Worm (Caenorhabditis elegans) whole organism, young adult: Measurements from ENCODE around the gene C32B5.6.
"Not testable (repeated sequence)": the region's sequence is repeated elsewhere in the genome, so short reads cannot be mapped to it uniquely, and the experiment has no call there.

Experiments
- B0019.2 ChIP-seq: fragments of 200-800 bp; sonication (Bioruptor generic); conservative IDR thresholded peaks from 2 replicates; pipeline ENCODE4 v1.3.6; 2022; ENCODE audit warnings: missing genetic modification reagents, missing genetic modification characterization, missing compliant biosample characterization
- B0261.1 ChIP-seq: sonication (generic microtip); optimal IDR thresholded peaks from 2 replicates; lab custom pipeline; 2016; ENCODE audit warnings: mild to moderate bottlenecking, missing genetic modification characterization, moderate library complexity, missing compliant biosample characterization
- B0336.3 ChIP-seq: fragments of 200-800 bp; sonication (Bioruptor generic); IDR thresholded peaks from 2 replicates; pipeline ENCODE4 v1.3.6; 2022; ENCODE audit warnings: missing genetic modification characterization, missing compliant biosample characterization
- F37B4.10 ChIP-seq: fragments of 200-800 bp; sonication (Bioruptor generic); IDR thresholded peaks from 2 replicates; pipeline ENCODE4 v1.3.6; 2022; ENCODE audit warnings: missing genetic modification characterization, missing compliant biosample characterization
- K11D2.4 ChIP-seq: fragments of 200-800 bp; sonication (Bioruptor generic); IDR thresholded peaks from 2 replicates; pipeline ENCODE4 v1.3.6; 2022; ENCODE audit warnings: missing genetic modification reagents, missing genetic modification characterization, missing compliant biosample characterization
- Y53F4B.3 ChIP-seq: fragments of 200-800 bp; sonication (Bioruptor generic); IDR thresholded peaks from 2 replicates; pipeline ENCODE4 v1.3.6; 2022; ENCODE audit warnings: missing genetic modification reagents, missing genetic modification characterization, missing compliant biosample characterization
- Y67H2A.10 ChIP-seq: fragments of 200-800 bp; sonication (Bioruptor generic); conservative IDR thresholded peaks from 2 replicates; pipeline ENCODE4 v1.3.6; 2022; ENCODE audit warnings: missing genetic modification reagents, missing genetic modification characterization, missing compliant biosample characterization
- ZK185.1 ChIP-seq: sonication (generic microtip); optimal IDR thresholded peaks from 2 replicates; lab custom pipeline; 2016; ENCODE audit warnings: mild to moderate bottlenecking, missing genetic modification characterization, missing compliant biosample characterization; ENCODE audit not compliant: poor library complexity, severe bottlenecking
- aptf-2 ChIP-seq: fragments of 200-800 bp; sonication (Bioruptor generic); conservative IDR thresholded peaks from 2 replicates; pipeline ENCODE4 v1.3.6; 2022; ENCODE audit warnings: missing genetic modification reagents, missing genetic modification characterization, missing compliant biosample characterization
- atf-7 ChIP-seq: sonication (generic microtip); optimal IDR thresholded peaks from 2 replicates; lab custom pipeline; 2017; ENCODE audit warnings: mild to moderate bottlenecking, missing genetic modification characterization, missing compliant biosample characterization
- attf-3 ChIP-seq: fragments of 200-800 bp; sonication (Bioruptor generic); conservative IDR thresholded peaks from 2 replicates; pipeline ENCODE4 v1.3.6; 2022; ENCODE audit warnings: missing genetic modification reagents, missing genetic modification characterization, missing compliant biosample characterization
- bed-2 ChIP-seq: fragments of 200-800 bp; sonication (Bioruptor generic); IDR thresholded peaks from 2 replicates; pipeline ENCODE4 v1.3.6; 2022; ENCODE audit warnings: missing genetic modification reagents, missing genetic modification characterization, missing compliant biosample characterization
- ccch-3 ChIP-seq: fragments of 200-800 bp; sonication (Bioruptor generic); optimal IDR thresholded peaks from 2 replicates; lab custom pipeline; 2018; ENCODE audit warnings: mild to moderate bottlenecking, missing genetic modification characterization, missing compliant biosample characterization
- cebp-1 ChIP-seq, 2 experiments: fragments of 200-800 bp in 1 of 2; sonication (Bioruptor generic) in 1 of 2; sonication (generic microtip) in 1 of 2; IDR thresholded peaks in 1 of 2; optimal IDR thresholded peaks in 1 of 2; 2 replicates each; pipeline versions ENCODE4 v1.3.6 to Lab custom; 2017 to 2022; ENCODE audit warnings: missing compliant biosample characterization in 2 of 2, missing genetic modification characterization in 2 of 2, mild to moderate bottlenecking in 1 of 2, missing genetic modification reagents in 1 of 2, moderate library complexity in 1 of 2
- ceh-100 ChIP-seq: fragments of 200-800 bp; sonication (Bioruptor generic); IDR thresholded peaks from 2 replicates; pipeline ENCODE4 v1.3.6; 2022; ENCODE audit warnings: missing genetic modification reagents, missing genetic modification characterization, missing compliant biosample characterization
- ceh-91 ChIP-seq: fragments of 200-800 bp; sonication (Bioruptor generic); IDR thresholded peaks from 2 replicates; pipeline ENCODE4 v1.3.6; 2022; ENCODE audit warnings: missing genetic modification reagents, missing genetic modification characterization, missing compliant biosample characterization
- dpff-1 ChIP-seq: sonication (generic microtip); optimal IDR thresholded peaks from 2 replicates; lab custom pipeline; 2017; ENCODE audit warnings: mild to moderate bottlenecking, missing genetic modification characterization, missing compliant biosample characterization
- dpl-1 ChIP-seq: fragments of 150-350 bp; optimal IDR thresholded peaks from 2 replicates; lab custom pipeline; 2014; ENCODE audit warnings: missing biosample characterization, missing genetic modification reagents, missing genetic modification characterization
- efl-1 ChIP-seq: fragments of 150-350 bp; optimal IDR thresholded peaks from 2 replicates; lab custom pipeline; 2014; ENCODE audit warnings: missing biosample characterization, missing genetic modification reagents, missing genetic modification characterization
- him-1 ChIP-seq: sonication (generic microtip); optimal IDR thresholded peaks from 2 replicates; lab custom pipeline; 2016; ENCODE audit warnings: missing genotype, missing genetic modification reagents, missing genetic modification characterization, missing compliant biosample characterization
- lin-35 ChIP-seq, 3 experiments: fragments of 150-350 bp in 2 of 3; sonication (generic microtip) in 1 of 3; optimal IDR thresholded peaks; 2 replicates each; lab custom pipeline; 2014 to 2018; ENCODE audit warnings: missing biosample characterization in 3 of 3, missing genetic modification characterization in 3 of 3, missing genetic modification reagents in 3 of 3
- lsy-27 ChIP-seq: sonication (generic microtip); optimal IDR thresholded peaks from 2 replicates; lab custom pipeline; 2017; ENCODE audit warnings: missing genetic modification characterization, mild to moderate bottlenecking, missing compliant biosample characterization, antibody characterized with exemption, missing genotype, borderline replicate concordance; ENCODE audit not compliant: insufficient read depth
- madf-10 ChIP-seq: sonication (generic microtip); optimal IDR thresholded peaks from 2 replicates; lab custom pipeline; 2016; ENCODE audit warnings: mild to moderate bottlenecking, missing genetic modification characterization, missing compliant biosample characterization
- madf-3 ChIP-seq: fragments of 200-800 bp; sonication (Bioruptor generic); IDR thresholded peaks from 2 replicates; pipeline ENCODE4 v1.3.6; 2022; ENCODE audit warnings: missing genetic modification reagents, missing genetic modification characterization, missing compliant biosample characterization
- mcd-1 ChIP-seq: fragments of 200-800 bp; sonication (Bioruptor generic); IDR thresholded peaks from 2 replicates; pipeline ENCODE4 v1.3.6; 2022; ENCODE audit warnings: missing genetic modification reagents, missing genetic modification characterization, missing compliant biosample characterization
- nfya-1 ChIP-seq: sonication (generic microtip); optimal IDR thresholded peaks from 2 replicates; lab custom pipeline; 2017; ENCODE audit warnings: antibody characterized with exemption, missing compliant biosample characterization, missing genetic modification characterization, borderline replicate concordance; ENCODE audit not compliant: insufficient read depth
- nfyb-1 ChIP-seq: fragments of 200-800 bp; sonication (Bioruptor generic); IDR thresholded peaks from 2 replicates; pipeline ENCODE4 v1.3.6; 2022; ENCODE audit warnings: missing genetic modification reagents, missing genetic modification characterization, missing compliant biosample characterization
- nhr-120 ChIP-seq: fragments of 200-800 bp; sonication (Bioruptor generic); IDR thresholded peaks from 2 replicates; pipeline ENCODE4 v1.3.6; 2022; ENCODE audit warnings: missing genetic modification characterization, missing compliant biosample characterization
- nhr-179 ChIP-seq: sonication (generic microtip); optimal IDR thresholded peaks from 2 replicates; lab custom pipeline; 2016; ENCODE audit warnings: mild to moderate bottlenecking, missing genetic modification characterization, missing compliant biosample characterization
- nhr-80 ChIP-seq: sonication (generic microtip); optimal IDR thresholded peaks from 2 replicates; lab custom pipeline; 2016; ENCODE audit warnings: missing genetic modification characterization, missing compliant biosample characterization
- sea-2 ChIP-seq: fragments of 200-800 bp; sonication (Bioruptor generic); IDR thresholded peaks from 2 replicates; pipeline ENCODE4 v1.3.6; 2022; ENCODE audit warnings: missing genetic modification characterization, missing compliant biosample characterization
- sptf-2 ChIP-seq: fragments of 200-800 bp; sonication (Bioruptor generic); optimal IDR thresholded peaks from 2 replicates; lab custom pipeline; 2018; ENCODE audit warnings: mild to moderate bottlenecking, missing genetic modification characterization, missing compliant biosample characterization
- tlf-1 ChIP-seq: fragments of 200-800 bp; sonication (Bioruptor generic); optimal IDR thresholded peaks from 2 replicates; lab custom pipeline; 2018; ENCODE audit warnings: mild to moderate bottlenecking, missing genetic modification characterization, missing compliant biosample characterization
- zfh-2 ChIP-seq: fragments of 200-800 bp; sonication (Bioruptor generic); conservative IDR thresholded peaks from 2 replicates; pipeline ENCODE4 v1.3.6; 2022; ENCODE audit warnings: missing genetic modification reagents, missing genetic modification characterization, missing compliant biosample characterization
- ztf-18 ChIP-seq: sonication (generic microtip); optimal IDR thresholded peaks from 2 replicates; lab custom pipeline; 2016; ENCODE audit warnings: missing genotype, mild to moderate bottlenecking, missing genetic modification characterization, missing compliant biosample characterization

C32B5.6 gene

DNA sequence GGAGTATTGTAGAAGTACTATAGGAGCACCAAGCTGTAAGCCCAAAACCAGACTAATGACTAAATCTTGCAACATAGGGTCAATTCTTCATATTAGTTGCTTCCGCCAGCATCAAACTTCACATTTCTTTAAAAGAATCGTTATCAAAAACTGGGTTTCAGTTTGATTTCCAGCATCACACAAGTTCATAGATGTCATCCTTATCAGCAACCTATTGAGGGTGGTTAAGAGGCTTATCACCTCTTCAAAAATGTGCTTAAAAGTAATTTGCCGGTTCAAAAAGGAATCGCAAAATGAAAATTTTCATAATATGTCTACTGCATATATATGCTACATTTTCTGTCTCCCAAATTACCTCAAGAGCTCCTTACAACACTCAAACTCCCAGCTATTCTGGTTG, 24.4 kb upstream of the C32B5.6 start, which contains the start of gene clec-43:
Gene clec-43 (plus strand): TSS at position 294 of the 400 bp plus-strand sequence.
- TF ChIP-seq F37B4.10 (GFP tag; lab: Robert Waterston, UW) (0 out of 2 replicates have a peak, but pooled peaks have one; percentile 23), attf-3 (GFP tag; lab: Robert Waterston, UW) (no peak), dpff-1 (no peak), sptf-2 (no peak), ZK185.1 (no peak), lin-35 (GFP tag; optimal IDR thresholded peaks at IDR 0.05; lab: Kevin White, UChicago) (no peak), B0019.2 (GFP tag; lab: Robert Waterston, UW) (no peak), nhr-80 (tag; lab: Kevin White, UChicago) (peak; percentile 70), atf-7 (tag; lab: Kevin White, UChicago) (no peak), cebp-1 (GFP tag; IDR thresholded peaks at IDR 0.05; lab: Robert Waterston, UW) (no peak), cebp-1 (tag; optimal IDR thresholded peaks at IDR 0.05; lab: Kevin White, UChicago) (no peak), lsy-27 (no peak), dpl-1 (GFP tag; lab: Kevin White, UChicago) (no peak), him-1 (tag; lab: Kevin White, UChicago) (no peak), madf-10 (tag; lab: Kevin White, UChicago) (no peak)

DNA sequence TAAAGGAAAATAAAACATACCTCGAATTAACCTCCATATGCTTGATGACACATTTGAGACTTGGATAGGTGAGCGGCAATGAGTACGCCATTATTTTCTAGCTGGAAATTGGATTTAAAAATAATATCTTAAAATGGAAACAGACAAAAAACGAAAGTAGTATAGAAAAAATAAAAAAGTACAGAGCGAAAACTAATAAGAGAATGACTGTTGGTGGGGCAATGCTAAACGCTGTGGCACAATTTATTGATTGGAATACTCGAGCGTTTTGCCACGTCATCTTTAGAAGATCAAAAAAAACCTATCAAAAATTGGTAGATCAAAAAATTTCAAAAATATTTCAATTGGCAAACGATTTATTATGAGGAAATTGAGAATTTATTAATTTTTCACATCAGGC, 20.1 kb upstream of the C32B5.6 start, which contains the start of gene fbxc-32:
Gene fbxc-32 (minus strand): TSS at position 101 of the 400 bp plus-strand sequence.
- TF ChIP-seq K11D2.4 (no peak), B0336.3 (GFP tag; lab: Robert Waterston, UW) (no peak), B0261.1 (tag; lab: Kevin White, UChicago) (no peak)

- TF ChIP-seq madf-3 (GFP tag; lab: Robert Waterston, UW) = 0 out of 2 replicates have a peak, but pooled peaks have one; percentile 41
- TF ChIP-seq cebp-1 (GFP tag; IDR thresholded peaks at IDR 0.05; lab: Robert Waterston, UW) = peak; percentile 68
- peak; percentile 91 for TF ChIP-seq cebp-1 (tag; optimal IDR thresholded peaks at IDR 0.05; lab: Kevin White, UChicago)
- no peak for TF ChIP-seq ceh-91 (GFP tag; lab: Robert Waterston, UW)
Measured at ce11 chrII:950374-950773, 17.8 kb upstream of the C32B5.6 start.

DNA sequence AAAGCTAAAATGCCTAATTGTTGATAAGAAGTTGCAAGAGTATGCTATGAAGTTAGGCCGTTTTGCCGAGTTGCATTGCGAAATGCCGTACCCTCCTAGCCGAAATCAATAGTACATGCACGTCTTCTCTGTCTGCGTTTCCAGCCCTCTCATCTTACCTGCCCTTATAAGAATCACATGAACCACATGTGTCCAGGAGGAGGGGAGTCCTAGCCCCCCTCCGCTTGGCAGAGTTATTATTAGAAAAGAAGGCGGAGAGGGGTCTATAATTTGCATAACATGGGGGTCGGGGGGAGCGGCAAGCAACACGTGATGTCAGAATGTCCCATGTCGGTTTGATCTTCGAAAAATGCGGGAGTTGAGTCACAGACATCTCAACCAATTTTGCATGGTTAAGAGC, 15.2 kb upstream of the C32B5.6 start:
- no peak for TF ChIP-seq lin-35 (GFP tag; optimal IDR thresholded peaks at IDR 0.05; lab: Kevin White, UChicago)
- TF ChIP-seq nfyb-1 (GFP tag; lab: Robert Waterston, UW) = no peak
- TF ChIP-seq mcd-1 (GFP tag; lab: Robert Waterston, UW) = no peak
- TF ChIP-seq zfh-2 (GFP tag; lab: Robert Waterston, UW) = 0 out of 2 replicates have a peak, but pooled peaks have one; percentile 5
- TF ChIP-seq ztf-18 (tag; lab: Kevin White, UChicago) = no peak
- TF ChIP-seq B0019.2 (GFP tag; lab: Robert Waterston, UW) = no peak
- no peak for TF ChIP-seq Y67H2A.10 (GFP tag; lab: Robert Waterston, UW)
- TF ChIP-seq nhr-179 (tag; lab: Kevin White, UChicago) = no peak
- no peak for TF ChIP-seq ceh-91 (GFP tag; lab: Robert Waterston, UW)
- TF ChIP-seq, all 124 proteins: peak for 1

ce11 chrII:954626-955025, 13.6 kb upstream of the C32B5.6 start, which contains the start of gene fbxc-7:
Gene fbxc-7, plus strand, starts transcription at chrII:954926.
- not testable (repeated sequence) for TF ChIP-seq sea-2; efl-1 (GFP tag; lab: Kevin White, UChicago); Y53F4B.3 (GFP tag; lab: Robert Waterston, UW)

DNA sequence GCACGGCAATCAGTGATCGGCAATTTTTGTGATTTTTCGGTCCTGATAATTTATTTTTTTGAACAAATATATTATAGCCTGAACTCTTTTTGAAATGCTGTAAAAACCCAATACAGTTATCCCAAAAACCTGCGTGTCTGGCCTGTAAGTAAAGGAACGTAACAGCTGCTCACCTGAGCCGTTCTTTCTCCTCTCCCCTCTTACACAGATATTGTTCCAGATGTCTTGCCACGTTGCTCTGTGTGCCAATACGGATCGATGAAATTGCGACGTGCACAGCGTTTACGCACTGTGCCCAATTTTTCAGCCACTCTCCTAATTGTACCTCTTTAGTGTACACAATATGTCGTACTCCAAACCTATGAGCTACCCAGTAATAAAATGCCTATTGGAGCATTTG, 9.6 kb upstream of the C32B5.6 start, which contains the start of gene sdz-4:
Gene sdz-4 (plus strand): TSS at position 301 of the 400 bp plus-strand sequence.
- TF ChIP-seq B0336.3 (GFP tag; lab: Robert Waterston, UW) (no peak), tlf-1 (GFP tag; lab: Kevin White, UChicago) (no peak), ceh-100 (GFP tag; lab: Robert Waterston, UW) (no peak), bed-2 (GFP tag; lab: Robert Waterston, UW) (no peak), nfya-1 (tag; lab: Kevin White, UChicago) (no peak), madf-10 (tag; lab: Kevin White, UChicago) (no peak), aptf-2 (GFP tag; lab: Robert Waterston, UW) (no peak), nhr-120 (GFP tag; lab: Robert Waterston, UW) (no peak), ccch-3 (GFP tag; lab: Kevin White, UChicago) (no peak), sptf-2 (no peak), dpl-1 (GFP tag; lab: Kevin White, UChicago) (no peak)
